Worm (Caenorhabditis elegans): ENCODE results near the gene C15C7.4.

DNA sequence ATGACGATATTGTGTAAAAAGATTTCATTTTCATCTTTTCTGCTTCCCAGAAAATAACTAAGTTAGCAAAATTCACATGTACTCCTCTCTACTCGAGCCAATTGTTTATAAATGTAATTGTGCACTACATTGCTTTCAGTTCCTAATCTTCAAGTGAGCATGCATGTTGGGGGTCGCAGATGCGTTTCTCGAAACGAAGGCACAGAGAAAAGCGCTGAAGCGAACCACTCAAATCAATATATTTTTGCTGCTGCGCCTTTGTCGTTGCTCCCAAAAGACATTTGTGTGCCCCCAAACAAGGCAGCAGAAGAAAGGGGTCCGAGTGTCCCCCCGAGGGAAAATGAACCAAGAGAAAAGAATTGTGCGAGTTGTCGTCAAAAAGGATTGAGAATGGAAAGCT lies 19.1 kb upstream of the C15C7.4 start:
- TF ChIP-seq let-526 (GFP tag; IDR thresholded peaks at IDR 0.05) (no peak), unc-62 (GFP tag; optimal IDR thresholded peaks at IDR 0.05) (no peak), lin-40 (tag; optimal IDR thresholded peaks at IDR 0.05) (no peak), egl-18 (GFP tag; IDR thresholded peaks at IDR 0.05) (no peak), nfya-1 (tag; optimal IDR thresholded peaks at IDR 0.05; ENCODE audit: borderline replicate concordance, insufficient read depth) (no peak), attf-5 (GFP tag; optimal IDR thresholded peaks at IDR 0.05) (no peak), ets-4 (GFP tag; optimal IDR thresholded peaks at IDR 0.05) (no peak), die-1 (tag; optimal IDR thresholded peaks at IDR 0.05) (no peak), ztf-28 (GFP tag; IDR thresholded peaks at IDR 0.05) (no peak), F37B4.10 (GFP tag; IDR thresholded peaks at IDR 0.05) (no peak), ztf-3 (GFP tag; optimal IDR thresholded peaks at IDR 0.05) (no peak)
